Fruit fly (Drosophila melanogaster) whole organism, embryonic: ENCODE results near the gene CG31075.
A peak's percentile ranks its signal among the peaks of the same experiment; 100 is the strongest.

Source experiments
- Adf1 ChIP-seq: fragments of 200-800 bp; sonication (Bioruptor generic); IDR thresholded peaks from 2 replicates; pipeline ENCODE4 v1.3.6; 2022; ENCODE audit warnings: missing biosample characterization, missing genetic modification characterization
- Asciz ChIP-seq: fragments of 200-800 bp; sonication (Bioruptor generic); optimal IDR thresholded peaks from 2 replicates; lab custom pipeline; 2017; ENCODE audit warnings: missing biosample characterization, mild to moderate bottlenecking, missing genetic modification characterization, missing genetic modification reagents
- BEAF-32 ChIP-seq: fragments of 200-800 bp; sonication (Bioruptor generic); optimal IDR thresholded peaks from 3 replicates; lab custom pipeline; 2017; ENCODE audit warnings: missing biosample characterization, missing genetic modification characterization, mild to moderate bottlenecking, moderate library complexity, missing genetic modification reagents
- CG10267 ChIP-seq: fragments of 200-800 bp; sonication (Bioruptor generic); optimal IDR thresholded peaks from 2 replicates; lab custom pipeline; 2018; ENCODE audit warnings: missing biosample characterization, mild to moderate bottlenecking, missing genetic modification characterization, moderate library complexity
- CG10543 ChIP-seq: fragments of 200-800 bp; sonication (Bioruptor generic); optimal IDR thresholded peaks from 3 replicates; lab custom pipeline; 2017; ENCODE audit warnings: missing biosample characterization, mild to moderate bottlenecking, missing genetic modification characterization, moderate library complexity
- CG11560 ChIP-seq: fragments of 200-800 bp; sonication (Bioruptor generic); IDR thresholded peaks from 3 replicates; pipeline ENCODE4 v1.3.6; 2022; ENCODE audit warnings: missing biosample characterization, missing genetic modification characterization
- CG12104 ChIP-seq: fragments of 200-800 bp; sonication (Bioruptor generic); optimal IDR thresholded peaks from 3 replicates; lab custom pipeline; 2016; ENCODE audit warnings: missing biosample characterization, missing genetic modification characterization
- CG1233 ChIP-seq: fragments of 200-800 bp; sonication (Bioruptor generic); optimal IDR thresholded peaks from 4 replicates; lab custom pipeline; 2018; ENCODE audit warnings: missing biosample characterization, mild to moderate bottlenecking, missing genetic modification characterization
- CG12769 ChIP-seq: fragments of 200-800 bp; sonication (Bioruptor generic); optimal IDR thresholded peaks from 2 replicates; lab custom pipeline; 2019; ENCODE audit warnings: missing biosample characterization, mild to moderate bottlenecking, missing genetic modification characterization, moderate library complexity
- CG12942 ChIP-seq: fragments of 200-800 bp; sonication (Bioruptor generic); optimal IDR thresholded peaks from 3 replicates; lab custom pipeline; 2016; ENCODE audit warnings: missing biosample characterization, missing genetic modification characterization
- CG14710 ChIP-seq: fragments of 200-800 bp; sonication (Bioruptor generic); optimal IDR thresholded peaks from 3 replicates; lab custom pipeline; 2019; ENCODE audit warnings: missing biosample characterization, mild to moderate bottlenecking, missing genetic modification characterization, moderate library complexity
- CG17361 ChIP-seq: fragments of 200-800 bp; sonication (Bioruptor generic); IDR thresholded peaks from 3 replicates; pipeline ENCODE4 v1.3.6; 2022; ENCODE audit warnings: missing biosample characterization, missing genetic modification characterization
- CG17568 ChIP-seq: fragments of 200-800 bp; sonication (Bioruptor generic); optimal IDR thresholded peaks from 2 replicates; lab custom pipeline; 2018; ENCODE audit warnings: missing biosample characterization, mild to moderate bottlenecking, missing genetic modification characterization, moderate library complexity
- CG31224 ChIP-seq: fragments of 200-800 bp; sonication (Bioruptor generic); IDR thresholded peaks from 2 replicates; pipeline ENCODE4 v1.3.6; 2022; ENCODE audit warnings: missing biosample characterization, missing genetic modification characterization
- CG32772 ChIP-seq: fragments of 200-800 bp; sonication (Bioruptor generic); IDR thresholded peaks from 2 replicates; pipeline ENCODE4 v1.3.6; 2022; ENCODE audit warnings: missing biosample characterization, missing genetic modification characterization
- CG4617 ChIP-seq: fragments of 200-800 bp; sonication (Bioruptor generic); optimal IDR thresholded peaks from 3 replicates; lab custom pipeline; 2016; ENCODE audit warnings: missing biosample characterization, missing genetic modification characterization, borderline replicate concordance
- CG5953 ChIP-seq: fragments of 200-800 bp; sonication (Bioruptor generic); IDR thresholded peaks from 2 replicates; pipeline ENCODE4 v1.3.6; 2022; ENCODE audit warnings: missing biosample characterization, missing genetic modification characterization
- CG6654 ChIP-seq: fragments of 200-800 bp; sonication (Bioruptor generic); optimal IDR thresholded peaks from 2 replicates; lab custom pipeline; 2017; ENCODE audit warnings: missing biosample characterization, mild to moderate bottlenecking, missing genetic modification characterization
- Dll ChIP-seq: fragments of 200-800 bp; sonication (Bioruptor generic); IDR thresholded peaks from 4 replicates; pipeline ENCODE4 v1.3.6; 2022; ENCODE audit warnings: missing biosample characterization, missing genetic modification characterization; ENCODE audit not compliant: partially characterized antibody
- Fer1 ChIP-seq: fragments of 200-800 bp; sonication (Bioruptor generic); optimal IDR thresholded peaks from 2 replicates; lab custom pipeline; 2017; ENCODE audit warnings: missing biosample characterization, mild to moderate bottlenecking, missing genetic modification characterization
- HHEX ChIP-seq: fragments of 200-800 bp; sonication (Bioruptor generic); optimal IDR thresholded peaks from 3 replicates; lab custom pipeline; 2017; ENCODE audit warnings: missing biosample characterization, mild to moderate bottlenecking, missing genetic modification characterization, missing genetic modification reagents
- HmgZ ChIP-seq: fragments of 200-800 bp; sonication (Bioruptor generic); optimal IDR thresholded peaks from 2 replicates; lab custom pipeline; 2018; ENCODE audit warnings: missing biosample characterization, mild to moderate bottlenecking, missing genetic modification characterization
- Hmr ChIP-seq: fragments of 200-800 bp; sonication (Bioruptor generic); optimal IDR thresholded peaks from 3 replicates; lab custom pipeline; 2017; ENCODE audit warnings: mild to moderate bottlenecking, missing biosample characterization, missing genetic modification reagents, missing genetic modification characterization
- Hr78 ChIP-seq, 2 experiments: fragments of 200-800 bp in 1 of 2; fragments of >200 bp in 1 of 2; sonication (Bioruptor generic) in 1 of 2; optimal IDR thresholded peaks; 2 replicates each; lab custom pipeline; 2017 to 2019; ENCODE audit warnings: missing biosample characterization in 2 of 2, missing genetic modification characterization in 2 of 2, mild to moderate bottlenecking in 1 of 2, moderate library complexity in 1 of 2
- Hsf ChIP-seq: fragments of 200-800 bp; sonication (Bioruptor generic); optimal IDR thresholded peaks from 3 replicates; lab custom pipeline; 2016; ENCODE audit warnings: missing biosample characterization, missing genetic modification characterization
- Kr ChIP-seq: fragments of 200-800 bp; sonication (Bioruptor generic); optimal IDR thresholded peaks from 2 replicates; lab custom pipeline; 2017; ENCODE audit warnings: missing biosample characterization, mild to moderate bottlenecking, missing genetic modification characterization
- Lim3 ChIP-seq: fragments of 200-800 bp; sonication (Bioruptor generic); IDR thresholded peaks from 2 replicates; pipeline ENCODE4 v1.3.6; 2022; ENCODE audit warnings: missing biosample characterization, missing genetic modification characterization
- NC2α ChIP-seq: fragments of 200-800 bp; sonication (Bioruptor generic); optimal IDR thresholded peaks from 2 replicates; lab custom pipeline; 2016; ENCODE audit warnings: missing biosample characterization, missing genetic modification characterization
- NfI ChIP-seq: fragments of 200-800 bp; sonication (Bioruptor generic); optimal IDR thresholded peaks from 3 replicates; lab custom pipeline; 2018; ENCODE audit warnings: missing biosample characterization, mild to moderate bottlenecking, missing genetic modification characterization, moderate library complexity
- Oli ChIP-seq: fragments of 200-800 bp; sonication (Bioruptor generic); optimal IDR thresholded peaks from 2 replicates; lab custom pipeline; 2018; ENCODE audit warnings: missing biosample characterization, mild to moderate bottlenecking, missing genetic modification characterization, moderate library complexity
- Pdp1 ChIP-seq, 2 experiments: fragments of 200-800 bp; sonication (Bioruptor generic); optimal IDR thresholded peaks; 3 replicates each; lab custom pipeline; 2016; ENCODE audit warnings: missing biosample characterization in 2 of 2, missing genetic modification characterization in 2 of 2, mild to moderate bottlenecking in 1 of 2, moderate library complexity in 1 of 2
- aop ChIP-seq: fragments of 200-800 bp; sonication (Bioruptor generic); IDR thresholded peaks from 2 replicates; pipeline ENCODE4 v1.3.6; 2022; ENCODE audit warnings: missing biosample characterization, missing genetic modification characterization
- bcd ChIP-seq: fragments of 200-800 bp; sonication (Bioruptor generic); optimal IDR thresholded peaks from 2 replicates; lab custom pipeline; 2017; ENCODE audit warnings: missing biosample characterization, mild to moderate bottlenecking, missing genetic modification characterization
- dm ChIP-seq: fragments of 200-800 bp; sonication (Bioruptor generic); optimal IDR thresholded peaks from 3 replicates; lab custom pipeline; 2016; ENCODE audit warnings: missing biosample characterization, missing genetic modification characterization
- exex ChIP-seq: fragments of 200-800 bp; sonication (Bioruptor generic); optimal IDR thresholded peaks from 4 replicates; lab custom pipeline; 2018; ENCODE audit warnings: missing biosample characterization, mild to moderate bottlenecking, missing genetic modification characterization, moderate library complexity
- gem ChIP-seq: fragments of 200-800 bp; sonication (Bioruptor generic); optimal IDR thresholded peaks from 2 replicates; lab custom pipeline; 2019; ENCODE audit warnings: missing biosample characterization, mild to moderate bottlenecking, missing genetic modification characterization, moderate library complexity
- gfzf ChIP-seq: fragments of 200-800 bp; sonication (Bioruptor generic); optimal IDR thresholded peaks from 2 replicates; lab custom pipeline; 2016; ENCODE audit warnings: missing biosample characterization, mild to moderate bottlenecking, missing genetic modification characterization, moderate library complexity
- grau ChIP-seq: fragments of 200-800 bp; optimal IDR thresholded peaks from 3 replicates; lab custom pipeline; 2019; ENCODE audit warnings: missing biosample characterization, mild to moderate bottlenecking, missing genetic modification characterization, moderate library complexity
- gsb ChIP-seq: fragments of 200-800 bp; sonication (Bioruptor generic); IDR thresholded peaks from 2 replicates; pipeline ENCODE4 v1.3.6; 2022; ENCODE audit warnings: missing biosample characterization, missing genetic modification characterization
- nau ChIP-seq: fragments of 200-800 bp; sonication (Bioruptor generic); optimal IDR thresholded peaks from 3 replicates; lab custom pipeline; 2017; ENCODE audit warnings: missing biosample characterization, mild to moderate bottlenecking, missing genetic modification characterization, missing genetic modification reagents
- pan ChIP-seq, 4 experiments: fragments of >200 bp in 3 of 4; fragments of 200-800 bp in 1 of 4; sonication (Bioruptor generic) in 1 of 4; optimal IDR thresholded peaks in 3 of 4; IDR thresholded peaks in 1 of 4; 2 replicates each; pipeline versions ENCODE4 v1.3.6 to Lab custom; 2017 to 2022; ENCODE audit warnings: missing biosample characterization in 2 of 4, missing genetic modification characterization in 2 of 4, mixed read lengths in 1 of 4
- phol ChIP-seq: fragments of 200-800 bp; sonication (Bioruptor generic); optimal IDR thresholded peaks from 3 replicates; lab custom pipeline; 2018; ENCODE audit warnings: missing biosample characterization, mild to moderate bottlenecking, missing genetic modification characterization, moderate library complexity
- ranshi ChIP-seq: fragments of 200-800 bp; sonication (Bioruptor generic); IDR thresholded peaks from 2 replicates; pipeline ENCODE4 v1.3.6; 2022; ENCODE audit warnings: missing biosample characterization, missing genetic modification characterization
- repo ChIP-seq: fragments of 200-800 bp; sonication (Bioruptor generic); optimal IDR thresholded peaks from 2 replicates; lab custom pipeline; 2016; ENCODE audit warnings: missing biosample characterization, missing genetic modification characterization
- schlank ChIP-seq: fragments of 200-800 bp; sonication (Bioruptor generic); optimal IDR thresholded peaks from 2 replicates; lab custom pipeline; 2018; ENCODE audit warnings: missing biosample characterization, mild to moderate bottlenecking, missing genetic modification characterization
- sob ChIP-seq: fragments of 200-800 bp; sonication (Bioruptor generic); IDR thresholded peaks from 2 replicates; pipeline ENCODE4 v1.3.6; 2022; ENCODE audit warnings: missing biosample characterization, missing genetic modification characterization
- tx ChIP-seq: fragments of 200-800 bp; sonication (Bioruptor generic); optimal IDR thresholded peaks from 2 replicates; lab custom pipeline; 2016; ENCODE audit warnings: missing biosample characterization, missing genetic modification characterization
- vvl ChIP-seq: fragments of 200-800 bp; sonication (Bioruptor generic); IDR thresholded peaks from 2 replicates; pipeline ENCODE4 v1.3.6; 2022; ENCODE audit warnings: missing biosample characterization, missing genetic modification characterization
- zen ChIP-seq: fragments of 200-800 bp; sonication (Bioruptor generic); optimal IDR thresholded peaks from 3 replicates; lab custom pipeline; 2018; ENCODE audit warnings: missing biosample characterization, mild to moderate bottlenecking, missing genetic modification characterization, moderate library complexity

Gene CG31075

dm6 chr3R:26952200-26952856, 36.0 kb downstream of the CG31075 start (continued):
- TF ChIP-seq pan (optimal IDR thresholded peaks at IDR 0.05; lab: Kevin White, UChicago) (no peak), pan (GFP tag; optimal IDR thresholded peaks at IDR 0.05 in 1 of 2, IDR thresholded peaks at IDR 0.05 in 1 of 2) (no peak), nau (no peak), Lim3 (GFP tag; lab: Robert Waterston, UW) (no peak), gfzf (GFP tag; lab: Kevin White, UChicago) (no peak), CG11560 (tag; lab: Robert Waterston, UW) (no peak), aop (no peak), CG14710 (tag; lab: Kevin White, UChicago) (no peak), sob (GFP tag; lab: Robert Waterston, UW) (peak; percentile 20; the same call in 1 of the 2 replicates), CG31224 (GFP tag; lab: Robert Waterston, UW) (no peak), phol (no peak), CG17568 (GFP tag; lab: Kevin White, UChicago) (peak; percentile 32), zen (tag; lab: Kevin White, UChicago) (no peak), HmgZ (tag; lab: Kevin White, UChicago) (peak; percentile 43), BEAF-32 (GFP tag; lab: Kevin White, UChicago) (no peak), ranshi (GFP tag; lab: Robert Waterston, UW) (no peak), Hmr (GFP tag; lab: Kevin White, UChicago) (peak; percentile 54), vvl (GFP tag; lab: Robert Waterston, UW) (peak; percentile 32; the same call in 1 of the 2 replicates), gem (tag; lab: Kevin White, UChicago) (peak; percentile 49), CG17361 (GFP tag; lab: Robert Waterston, UW) (no peak), schlank (no peak), HHEX (no peak), CG12104 (GFP tag; lab: Kevin White, UChicago) (peak; percentile 18), NfI (GFP tag; lab: Kevin White, UChicago) (no peak), Asciz (GFP tag; lab: Kevin White, UChicago) (peak; percentile 1), CG10267 (tag; lab: Kevin White, UChicago) (no peak), Hr78 (GFP tag; optimal IDR thresholded peaks at IDR 0.05; lab: Kevin White, UChicago) (no peak), Hsf (GFP tag; lab: Kevin White, UChicago) (peak; percentile 13), Oli (no peak), Adf1 (GFP tag; lab: Robert Waterston, UW) (no peak), NC2α (GFP tag; lab: Kevin White, UChicago) (no peak), Dll (GFP tag; lab: Robert Waterston, UW) (no peak), grau (tag; lab: Kevin White, UChicago) (peak; percentile 41), exex (tag; lab: Kevin White, UChicago) (peak; percentile 85), Kr (GFP tag; lab: Kevin White, UChicago) (no peak), bcd (GFP tag; lab: Kevin White, UChicago) (no peak), CG12769 (peak; percentile 11), CG1233 (GFP tag; lab: Kevin White, UChicago) (no peak), dm (GFP tag; lab: Kevin White, UChicago) (no peak), CG10543 (GFP tag; lab: Kevin White, UChicago) (no peak), gsb (no peak), CG6654 (GFP tag; lab: Kevin White, UChicago) (no peak), Fer1 (GFP tag; lab: Kevin White, UChicago) (peak; percentile 40), Pdp1 (GFP tag; optimal IDR thresholded peaks at IDR 0.05; lab: Kevin White, UChicago) (peak; percentile 19 to 67), tx (GFP tag; lab: Kevin White, UChicago) (no peak), CG5953 (GFP tag; lab: Robert Waterston, UW) (no peak), CG12942 (GFP tag; lab: Kevin White, UChicago) (no peak), repo (no peak), CG32772 (GFP tag; lab: Robert Waterston, UW) (no peak), CG4617 (no peak)
